Fruit fly (Drosophila melanogaster) whole organism, embryonic: ENCODE data around the gene Sas-4.

Experiments used
- Atf6 ChIP-seq: fragments of 200-800 bp; sonication (Bioruptor generic); IDR thresholded peaks from 2 replicates; pipeline ENCODE4 v1.3.6; 2022; ENCODE audit warnings: missing biosample characterization, missing genetic modification characterization
- CG10431 ChIP-seq: fragments of 200-800 bp; sonication (Bioruptor generic); optimal IDR thresholded peaks from 3 replicates; lab custom pipeline; 2018; ENCODE audit warnings: missing biosample characterization, mild to moderate bottlenecking, missing genetic modification characterization
- CG14965 ChIP-seq: fragments of 200-800 bp; sonication (Bioruptor generic); optimal IDR thresholded peaks from 2 replicates; lab custom pipeline; 2016; ENCODE audit warnings: missing biosample characterization, missing genetic modification characterization, borderline replicate concordance
- CG15011 ChIP-seq: fragments of 200-800 bp; sonication (Bioruptor generic); optimal IDR thresholded peaks from 3 replicates; lab custom pipeline; 2018; ENCODE audit warnings: missing biosample characterization, mild to moderate bottlenecking, missing genetic modification characterization
- CG15269 ChIP-seq: fragments of 200-800 bp; sonication (Bioruptor generic); optimal IDR thresholded peaks from 2 replicates; lab custom pipeline; 2018; ENCODE audit warnings: missing biosample characterization, mild to moderate bottlenecking, missing genetic modification characterization, moderate library complexity
- CG15514 ChIP-seq: fragments of 200-800 bp; sonication (Bioruptor generic); optimal IDR thresholded peaks from 3 replicates; lab custom pipeline; 2017; ENCODE audit warnings: missing biosample characterization, missing genetic modification characterization, mild to moderate bottlenecking, moderate library complexity, missing genetic modification reagents
- CG16863 ChIP-seq: fragments of 200-800 bp; sonication (Bioruptor generic); optimal IDR thresholded peaks from 3 replicates; lab custom pipeline; 2016; ENCODE audit warnings: missing biosample characterization, missing genetic modification characterization
- CG1792 ChIP-seq: fragments of 200-800 bp; sonication (Bioruptor generic); optimal IDR thresholded peaks from 2 replicates; lab custom pipeline; 2016; ENCODE audit warnings: missing biosample characterization, missing genetic modification characterization
- CG32767 ChIP-seq: fragments of 200-800 bp; sonication (Bioruptor generic); IDR thresholded peaks from 2 replicates; pipeline ENCODE4 v1.3.6; 2022; ENCODE audit warnings: missing biosample characterization, missing genetic modification characterization
- CG33557 ChIP-seq: fragments of 200-800 bp; sonication (Bioruptor generic); optimal IDR thresholded peaks from 2 replicates; lab custom pipeline; 2019; ENCODE audit warnings: missing biosample characterization, mild to moderate bottlenecking, missing genetic modification characterization, moderate library complexity
- CG3407 ChIP-seq: fragments of 200-800 bp; sonication (Bioruptor generic); optimal IDR thresholded peaks from 2 replicates; lab custom pipeline; 2018; ENCODE audit warnings: missing biosample characterization, mild to moderate bottlenecking, missing genetic modification characterization
- CG4404 ChIP-seq: fragments of 200-800 bp; sonication (Bioruptor generic); IDR thresholded peaks from 2 replicates; pipeline ENCODE4 v1.3.6; 2022; ENCODE audit warnings: missing biosample characterization, missing genetic modification characterization
- CG4820 ChIP-seq: fragments of 200-800 bp; sonication (Bioruptor generic); optimal IDR thresholded peaks from 3 replicates; lab custom pipeline; 2016; ENCODE audit warnings: missing biosample characterization, missing genetic modification characterization
- CG6791 ChIP-seq: fragments of 200-800 bp; sonication (Bioruptor generic); IDR thresholded peaks from 3 replicates; pipeline ENCODE4 v1.3.6; 2022; ENCODE audit warnings: missing biosample characterization, missing genetic modification characterization; ENCODE audit not compliant: partially characterized antibody
- CG7928 ChIP-seq: fragments of 200-800 bp; sonication (Bioruptor generic); optimal IDR thresholded peaks from 2 replicates; lab custom pipeline; 2017; ENCODE audit warnings: missing biosample characterization, mild to moderate bottlenecking, missing genetic modification characterization
- CG9932 ChIP-seq: fragments of 200-800 bp; sonication (Bioruptor generic); IDR thresholded peaks from 2 replicates; pipeline ENCODE4 v1.3.6; 2022; ENCODE audit warnings: missing biosample characterization, missing genetic modification characterization
- D ChIP-seq, 2 experiments: fragments of 200-800 bp in 1 of 2; fragments of >200 bp in 1 of 2; sonication (Bioruptor generic) in 1 of 2; optimal IDR thresholded peaks; 2 replicates in 1 of 2; 3 replicates in 1 of 2; lab custom pipeline; 2017; ENCODE audit warnings: mild to moderate bottlenecking in 1 of 2, missing biosample characterization in 1 of 2, missing genetic modification characterization in 1 of 2, missing genetic modification reagents in 1 of 2
- D19B ChIP-seq: fragments of 200-800 bp; sonication (Bioruptor generic); optimal IDR thresholded peaks from 2 replicates; lab custom pipeline; 2017; ENCODE audit warnings: missing biosample characterization, mild to moderate bottlenecking, missing genetic modification characterization
- Dll ChIP-seq: fragments of 200-800 bp; sonication (Bioruptor generic); IDR thresholded peaks from 4 replicates; pipeline ENCODE4 v1.3.6; 2022; ENCODE audit warnings: missing biosample characterization, missing genetic modification characterization; ENCODE audit not compliant: partially characterized antibody
- Dp ChIP-seq: fragments of 200-800 bp; sonication (Bioruptor generic); optimal IDR thresholded peaks from 2 replicates; lab custom pipeline; 2018; ENCODE audit warnings: missing biosample characterization, mild to moderate bottlenecking, missing genetic modification characterization, moderate library complexity
- Gsc ChIP-seq: fragments of 200-800 bp; sonication (Bioruptor generic); IDR thresholded peaks from 2 replicates; pipeline ENCODE4 v1.3.6; 2022; ENCODE audit warnings: missing biosample characterization, missing genetic modification characterization
- H2.0 ChIP-seq: fragments of 200-800 bp; sonication (Bioruptor generic); IDR thresholded peaks from 2 replicates; pipeline ENCODE4 v1.3.6; 2022; ENCODE audit warnings: missing biosample characterization, missing genetic modification characterization
- HLH54F ChIP-seq: fragments of 200-800 bp; sonication (Bioruptor generic); optimal IDR thresholded peaks from 3 replicates; lab custom pipeline; 2016; ENCODE audit warnings: missing biosample characterization, missing genetic modification characterization
- HmgD ChIP-seq: fragments of 200-800 bp; sonication (Bioruptor generic); optimal IDR thresholded peaks from 3 replicates; lab custom pipeline; 2016; ENCODE audit warnings: missing biosample characterization, missing genetic modification characterization
- Hr51 ChIP-seq, 2 experiments: fragments of 200-800 bp; sonication (Bioruptor generic); optimal IDR thresholded peaks; 2 replicates in 1 of 2; 3 replicates in 1 of 2; lab custom pipeline; 2016 to 2018; ENCODE audit warnings: missing biosample characterization in 2 of 2, missing genetic modification characterization in 2 of 2, mild to moderate bottlenecking in 1 of 2, moderate library complexity in 1 of 2
- Opbp ChIP-seq: fragments of 200-800 bp; sonication (Bioruptor generic); IDR thresholded peaks from 3 replicates; pipeline ENCODE4 v1.3.6; 2022; ENCODE audit warnings: missing biosample characterization, missing genetic modification characterization; ENCODE audit not compliant: partially characterized antibody
- Trl ChIP-seq, 3 experiments: fragments of >200 bp in 2 of 3; fragments of 200-800 bp in 1 of 3; sonication (Bioruptor generic) in 1 of 3; optimal IDR thresholded peaks; 2 replicates in 1 of 3; 3 replicates in 2 of 3; lab custom pipeline; 2016 to 2017; ENCODE audit warnings: missing biosample characterization in 1 of 3, missing genetic modification characterization in 1 of 3
- Usf ChIP-seq: fragments of 200-800 bp; sonication (Bioruptor generic); optimal IDR thresholded peaks from 2 replicates; lab custom pipeline; 2017; ENCODE audit warnings: missing genotype, missing biosample characterization, missing genetic modification characterization
- Xrp1 ChIP-seq: fragments of 200-800 bp; sonication (Bioruptor generic); IDR thresholded peaks from 2 replicates; pipeline ENCODE4 v1.3.6; 2022; ENCODE audit warnings: missing biosample characterization, missing genetic modification characterization
- abd-A ChIP-seq: fragments of 200-800 bp; sonication (Bioruptor generic); optimal IDR thresholded peaks from 3 replicates; lab custom pipeline; 2019; ENCODE audit warnings: missing biosample characterization, mild to moderate bottlenecking, missing genetic modification characterization, moderate library complexity
- bowl ChIP-seq: fragments of 200-800 bp; sonication (Bioruptor generic); IDR thresholded peaks from 2 replicates; pipeline ENCODE4 v1.3.6; 2022; ENCODE audit warnings: missing biosample characterization, missing genetic modification characterization
- croc ChIP-seq: fragments of 200-800 bp; sonication (Bioruptor generic); conservative IDR thresholded peaks from 3 replicates; pipeline ENCODE4 v1.3.6; 2022; ENCODE audit warnings: missing biosample characterization, missing genetic modification characterization
- cwo ChIP-seq: fragments of 200-800 bp; sonication (Bioruptor generic); optimal IDR thresholded peaks from 3 replicates; lab custom pipeline; 2017; ENCODE audit warnings: missing biosample characterization, missing genetic modification characterization, mild to moderate bottlenecking, moderate library complexity, missing genetic modification reagents
- dimm ChIP-seq: fragments of 200-800 bp; sonication (Bioruptor generic); IDR thresholded peaks from 2 replicates; pipeline ENCODE4 v1.3.6; 2022; ENCODE audit warnings: missing biosample characterization, missing genetic modification characterization
- dmrt11E ChIP-seq: fragments of 200-800 bp; sonication (Bioruptor generic); optimal IDR thresholded peaks from 3 replicates; lab custom pipeline; 2018; ENCODE audit warnings: missing biosample characterization, mild to moderate bottlenecking, missing genetic modification characterization, moderate library complexity
- gem ChIP-seq: fragments of 200-800 bp; sonication (Bioruptor generic); optimal IDR thresholded peaks from 2 replicates; lab custom pipeline; 2019; ENCODE audit warnings: missing biosample characterization, mild to moderate bottlenecking, missing genetic modification characterization, moderate library complexity
- ind ChIP-seq: fragments of 200-800 bp; sonication (Bioruptor generic); optimal IDR thresholded peaks from 3 replicates; lab custom pipeline; 2016; ENCODE audit warnings: missing biosample characterization, missing genetic modification characterization
- kay ChIP-seq: fragments of 200-800 bp; sonication (Bioruptor generic); optimal IDR thresholded peaks from 2 replicates; lab custom pipeline; 2016; ENCODE audit warnings: missing biosample characterization, missing genetic modification characterization
- lilli ChIP-seq: fragments of 200-800 bp; sonication (Bioruptor generic); optimal IDR thresholded peaks from 3 replicates; lab custom pipeline; 2016; ENCODE audit warnings: missing biosample characterization, missing genetic modification characterization
- luna ChIP-seq: fragments of 200-800 bp; sonication (Bioruptor generic); optimal IDR thresholded peaks from 2 replicates; lab custom pipeline; 2016; ENCODE audit warnings: missing biosample characterization, missing genetic modification characterization
- maf-S ChIP-seq: fragments of 200-800 bp; sonication (Bioruptor generic); optimal IDR thresholded peaks from 2 replicates; lab custom pipeline; 2016; ENCODE audit warnings: missing biosample characterization, missing genetic modification characterization
- mam ChIP-seq: fragments of 200-800 bp; sonication (Bioruptor generic); optimal IDR thresholded peaks from 3 replicates; lab custom pipeline; 2016; ENCODE audit warnings: missing biosample characterization, missing genetic modification characterization
- otp ChIP-seq: fragments of 200-800 bp; sonication (Bioruptor generic); IDR thresholded peaks from 3 replicates; pipeline ENCODE4, ENCODE4 v1.3.6; 2022; ENCODE audit warnings: missing biosample characterization, missing genetic modification characterization
- phol ChIP-seq: fragments of 200-800 bp; sonication (Bioruptor generic); optimal IDR thresholded peaks from 3 replicates; lab custom pipeline; 2018; ENCODE audit warnings: missing biosample characterization, mild to moderate bottlenecking, missing genetic modification characterization, moderate library complexity
- pnt ChIP-seq: fragments of 200-800 bp; sonication (Bioruptor generic); optimal IDR thresholded peaks from 3 replicates; lab custom pipeline; 2016; ENCODE audit warnings: missing biosample characterization, missing genetic modification characterization
- pzg ChIP-seq: fragments of 200-800 bp; sonication (Bioruptor generic); optimal IDR thresholded peaks from 3 replicates; lab custom pipeline; 2018; ENCODE audit warnings: missing biosample characterization, mild to moderate bottlenecking, missing genetic modification characterization, moderate library complexity
- ranshi ChIP-seq: fragments of 200-800 bp; sonication (Bioruptor generic); IDR thresholded peaks from 2 replicates; pipeline ENCODE4 v1.3.6; 2022; ENCODE audit warnings: missing biosample characterization, missing genetic modification characterization
- unpg ChIP-seq: fragments of 200-800 bp; sonication (Bioruptor generic); optimal IDR thresholded peaks from 3 replicates; lab custom pipeline; 2018; ENCODE audit warnings: missing biosample characterization, mild to moderate bottlenecking, missing genetic modification characterization, moderate library complexity
- zen2 ChIP-seq: fragments of 200-800 bp; sonication (Bioruptor generic); IDR thresholded peaks from 3 replicates; pipeline ENCODE4 v1.3.6; 2022; ENCODE audit warnings: missing biosample characterization, missing genetic modification characterization; ENCODE audit not compliant: partially characterized antibody
- zfh1 ChIP-seq: fragments of 200-800 bp; sonication (Bioruptor generic); IDR thresholded peaks from 3 replicates; pipeline ENCODE4 v1.3.6; 2022; ENCODE audit warnings: missing biosample characterization, missing genetic modification characterization

The Sas-4 gene

dm6 chr3R:7130827-7131226, 20.3 kb upstream of the Sas-4 start (continued):
- TF ChIP-seq CG4404 (GFP tag; lab: Robert Waterston, UW), result no peak
- TF ChIP-seq CG4820, result no peak
- TF ChIP-seq luna (GFP tag; lab: Kevin White, UChicago), result no peak
- no peak for TF ChIP-seq CG15269 (tag; lab: Kevin White, UChicago)
- no peak for TF ChIP-seq CG3407 (GFP tag; lab: Kevin White, UChicago)
- no peak for TF ChIP-seq dimm (GFP tag; lab: Robert Waterston, UW)
- no peak for TF ChIP-seq dmrt11E (tag; lab: Kevin White, UChicago)
- no peak for TF ChIP-seq zfh1 (GFP tag; lab: Robert Waterston, UW)
- TF ChIP-seq Atf6 (GFP tag; lab: Robert Waterston, UW), result no peak
- no peak for TF ChIP-seq ranshi (GFP tag; lab: Robert Waterston, UW)
- no peak for TF ChIP-seq Xrp1 (GFP tag; lab: Robert Waterston, UW)
- peak; percentile 93 for TF ChIP-seq zen2 (GFP tag; lab: Robert Waterston, UW)
- no peak for TF ChIP-seq Trl (optimal IDR thresholded peaks at IDR 0.05; lab: Kevin White, UChicago)
- no peak for TF ChIP-seq Trl (GFP tag; optimal IDR thresholded peaks at IDR 0.05; lab: Kevin White, UChicago)
- peak; percentile 50 for TF ChIP-seq pzg
- no peak for TF ChIP-seq CG14965 (GFP tag; lab: Kevin White, UChicago)
- TF ChIP-seq gem (tag; lab: Kevin White, UChicago), result no peak
- no peak for TF ChIP-seq CG33557 (GFP tag; lab: Kevin White, UChicago)
- peak; percentile 81 for TF ChIP-seq Dp (GFP tag; lab: Kevin White, UChicago)
- no peak for TF ChIP-seq Usf (GFP tag; lab: Kevin White, UChicago)
- TF ChIP-seq Gsc (GFP tag; lab: Robert Waterston, UW), result no peak
- TF ChIP-seq CG9932 (GFP tag; lab: Robert Waterston, UW), result no peak
- TF ChIP-seq CG32767 (GFP tag; lab: Robert Waterston, UW), result no peak
- peak; percentile 2 for TF ChIP-seq CG15514
- TF ChIP-seq Hr51 (GFP tag; optimal IDR thresholded peaks at IDR 0.05; lab: Kevin White, UChicago), result no peak
- TF ChIP-seq croc (GFP tag; lab: Robert Waterston, UW), result no peak
- no peak for TF ChIP-seq unpg (GFP tag; lab: Kevin White, UChicago)
- no peak for TF ChIP-seq mam (GFP tag; lab: Kevin White, UChicago)
- TF ChIP-seq pnt (GFP tag; lab: Kevin White, UChicago), result no peak
- no peak for TF ChIP-seq D (optimal IDR thresholded peaks at IDR 0.05; lab: Kevin White, UChicago)
- no peak for TF ChIP-seq D (GFP tag; optimal IDR thresholded peaks at IDR 0.05; lab: Kevin White, UChicago)
- TF ChIP-seq H2.0 (GFP tag; lab: Robert Waterston, UW), result no peak
- TF ChIP-seq ind, result no peak
- no peak for TF ChIP-seq CG10431
- no peak for TF ChIP-seq D19B (GFP tag; lab: Kevin White, UChicago)
- TF ChIP-seq cwo (GFP tag; lab: Kevin White, UChicago), result no peak
- peak; percentile 97 for TF ChIP-seq Opbp
- peak; percentile 33 for TF ChIP-seq abd-A (tag; lab: Kevin White, UChicago)
- no peak for TF ChIP-seq CG7928 (GFP tag; lab: Kevin White, UChicago)
- TF ChIP-seq kay (GFP tag; lab: Kevin White, UChicago), result no peak
- TF ChIP-seq CG16863 (GFP tag; lab: Kevin White, UChicago), result no peak
- peak; percentile 94 for TF ChIP-seq Dll (GFP tag; lab: Robert Waterston, UW)
- peak; percentile 98 for TF ChIP-seq CG6791
- TF ChIP-seq bowl, result no peak
- no peak for TF ChIP-seq maf-S
- TF ChIP-seq phol (tag; lab: Kevin White, UChicago), result no peak
- no peak for TF ChIP-seq CG15011 (GFP tag; lab: Kevin White, UChicago)
- no peak for TF ChIP-seq CG1792 (GFP tag; lab: Kevin White, UChicago)
- no peak for TF ChIP-seq HLH54F (GFP tag; lab: Kevin White, UChicago)
- no peak for TF ChIP-seq HmgD (GFP tag; lab: Kevin White, UChicago)
- no peak for TF ChIP-seq lilli (GFP tag; lab: Kevin White, UChicago)
- peak; percentile 8; the same call in 1 of the 3 replicates for TF ChIP-seq otp
